Worm (Caenorhabditis elegans) whole organism, L4/young adult: ENCODE data around the gene mps-4.

Experiments
- W03F9.2 ChIP-seq: fragments of 150-350 bp; optimal IDR thresholded peaks from 2 replicates; lab custom pipeline; 2014; ENCODE audit warnings: missing biosample characterization, missing genetic modification characterization
- dao-5 ChIP-seq: sonication (generic microtip); optimal IDR thresholded peaks from 2 replicates; lab custom pipeline; 2016; ENCODE audit warnings: missing genotype, missing genetic modification characterization, moderate library complexity, missing compliant biosample characterization
- him-1 ChIP-seq: sonication (generic microtip); optimal IDR thresholded peaks from 2 replicates; lab custom pipeline; 2016; ENCODE audit warnings: missing genotype, missing genetic modification reagents, missing genetic modification characterization, missing compliant biosample characterization

DNA sequence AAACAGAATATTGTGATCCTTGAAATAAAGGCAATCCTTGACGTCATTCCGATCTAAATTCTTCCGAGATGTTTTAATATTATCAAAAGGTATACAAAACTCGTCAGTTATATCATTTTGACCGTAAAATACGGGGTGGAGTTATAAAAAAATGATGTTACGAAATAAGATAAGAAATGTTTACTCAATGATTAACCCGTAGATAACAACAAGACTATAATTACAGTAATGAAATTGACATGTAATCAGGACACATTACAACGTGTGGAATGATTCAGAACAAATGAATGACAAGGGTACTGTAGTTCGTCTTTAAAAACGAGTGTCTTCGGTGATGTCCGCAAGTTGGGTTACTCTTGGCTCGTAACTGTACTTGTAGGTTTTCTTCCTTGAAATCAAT is 33.7 kb downstream of the mps-4 start, which contains the start of gene tsp-2:
- TF ChIP-seq W03F9.2 (tag; lab: Kevin White, UChicago) (no peak), him-1 (tag; lab: Kevin White, UChicago) (no peak), dao-5 (tag; lab: Kevin White, UChicago) (no peak)
